Fruit fly (Drosophila melanogaster): ENCODE data around the gene Wdr82.

Gene Wdr82

DNA sequence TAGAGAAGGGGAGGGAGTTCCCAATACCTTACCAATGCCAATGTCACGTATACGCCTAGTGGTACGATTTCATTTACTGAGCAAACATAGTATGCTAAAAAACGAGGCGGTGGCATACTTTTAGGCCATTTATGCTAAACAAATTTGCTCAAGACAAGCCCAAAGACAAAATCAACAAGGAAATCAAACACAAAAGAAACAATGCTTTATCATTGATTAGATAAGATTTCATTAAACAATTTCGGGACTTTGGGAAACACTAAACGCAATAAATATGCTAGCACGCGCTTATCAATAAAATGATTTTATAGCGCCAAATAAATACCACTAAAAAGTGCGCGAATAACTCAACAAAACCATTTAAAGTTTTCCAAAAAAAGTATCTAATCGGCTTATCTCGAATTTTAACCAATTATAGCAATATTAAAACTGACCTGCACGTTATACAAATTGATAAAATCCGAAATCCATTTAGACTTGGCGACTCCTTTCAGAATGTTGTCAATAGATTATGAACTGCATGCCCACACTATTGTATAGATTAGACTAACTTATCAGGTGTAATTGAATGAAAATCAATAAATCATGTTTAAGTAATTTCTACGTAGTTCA is 23.6 kb upstream of the Wdr82 start (continued):
- TF ChIP-seq CG17568 (GFP tag; optimal IDR thresholded peaks at IDR 0.05) (peak; percentile 54), E2f2 (GFP tag; IDR thresholded peaks at IDR 0.05) (no peak; the same call in 1 of the 2 replicates), CG2678 (tag; optimal IDR thresholded peaks at IDR 0.05) (peak; percentile 68), H2.0 (GFP tag; IDR thresholded peaks at IDR 0.05) (0 out of 2 replicates have a peak, but pooled peaks have one; percentile 8), CG4707 (GFP tag; optimal IDR thresholded peaks at IDR 0.05) (peak; percentile 35), CG17385 (GFP tag; optimal IDR thresholded peaks at IDR 0.05) (peak; percentile 55), Sox102F (GFP tag; optimal IDR thresholded peaks at IDR 0.05) (peak; percentile 42), hkb (optimal IDR thresholded peaks at IDR 0.05) (no peak), hkb (GFP tag; IDR thresholded peaks at IDR 0.05) (peak; percentile 72), CG3407 (GFP tag; optimal IDR thresholded peaks at IDR 0.05) (peak; percentile 32), fd102C (GFP tag; optimal IDR thresholded peaks at IDR 0.05) (no peak), sqz (GFP tag; optimal IDR thresholded peaks at IDR 0.05) (no peak), lab (GFP tag; optimal IDR thresholded peaks at IDR 0.05) (peak; percentile 78), wek (GFP tag; optimal IDR thresholded peaks at IDR 0.05) (peak; percentile 52), ftz-f1 (GFP tag; optimal IDR thresholded peaks at IDR 0.05) (peak; percentile 50), luna (GFP tag; optimal IDR thresholded peaks at IDR 0.05) (peak; percentile 35), onecut (GFP tag; IDR thresholded peaks at IDR 0.05) (no peak), CG2129 (GFP tag; IDR thresholded peaks at IDR 0.05; ENCODE audit: partially characterized antibody) (no peak), CG10543 (GFP tag; optimal IDR thresholded peaks at IDR 0.05) (peak; percentile 51), CG12391 (tag; optimal IDR thresholded peaks at IDR 0.05) (peak; percentile 21), grn (GFP tag; optimal IDR thresholded peaks at IDR 0.05) (peak; percentile 74), Trl (optimal IDR thresholded peaks at IDR 0.05) (no peak), Trl (GFP tag; optimal IDR thresholded peaks at IDR 0.05) (peak; percentile 8), Poxn (GFP tag; IDR thresholded peaks at IDR 0.05) (no peak), CG7839 (tag; optimal IDR thresholded peaks at IDR 0.05) (peak; percentile 27)

DNA sequence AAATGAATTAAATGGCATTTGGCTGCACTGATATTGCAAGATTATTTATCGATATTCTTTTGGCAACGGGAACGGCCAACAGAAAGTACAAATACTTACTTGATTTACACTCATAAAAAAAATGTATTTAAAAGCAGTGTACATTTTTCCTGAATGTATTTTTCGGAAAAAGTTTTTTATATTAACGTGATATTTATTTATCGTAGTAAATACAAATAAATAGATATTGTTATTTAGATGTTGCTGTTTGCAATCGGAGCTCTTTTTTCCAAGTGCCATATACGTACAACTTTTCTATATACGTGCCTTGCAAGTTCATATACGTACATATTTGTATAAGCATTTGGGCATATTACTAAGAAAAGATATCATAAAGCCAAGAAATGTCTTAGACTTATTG is 22.9 kb upstream of the Wdr82 start:
- TF ChIP-seq pan (optimal IDR thresholded peaks at IDR 0.05) (no peak), pan (GFP tag; optimal IDR thresholded peaks at IDR 0.05 in 1 of 2, IDR thresholded peaks at IDR 0.05 in 1 of 2) (peak in 1 of 2 experiments; percentile 54), CG15073 (GFP tag; optimal IDR thresholded peaks at IDR 0.05) (no peak), lbe (GFP tag; optimal IDR thresholded peaks at IDR 0.05) (peak; percentile 5), lab (GFP tag; optimal IDR thresholded peaks at IDR 0.05) (peak; percentile 4), pfk (GFP tag; optimal IDR thresholded peaks at IDR 0.05) (no peak), HLH4C (GFP tag; IDR thresholded peaks at IDR 0.05; ENCODE audit: partially characterized antibody) (no peak), Hr51 (GFP tag; optimal IDR thresholded peaks at IDR 0.05) (peak in 1 of 2 experiments; percentile 8), CG33213 (GFP tag; optimal IDR thresholded peaks at IDR 0.05) (no peak), ash1 (GFP tag; optimal IDR thresholded peaks at IDR 0.05) (no peak), CG15479 (GFP tag; optimal IDR thresholded peaks at IDR 0.05) (no peak), vnd (GFP tag; IDR thresholded peaks at IDR 0.05; ENCODE audit: partially characterized antibody) (no peak), gem (tag; optimal IDR thresholded peaks at IDR 0.05) (peak; percentile 14), CG10431 (GFP tag; optimal IDR thresholded peaks at IDR 0.05) (no peak), wek (GFP tag; optimal IDR thresholded peaks at IDR 0.05) (no peak), CG16779 (GFP tag; IDR thresholded peaks at IDR 0.05) (no peak), CG17359 (tag; optimal IDR thresholded peaks at IDR 0.05) (peak; percentile 17), Myb (GFP tag; optimal IDR thresholded peaks at IDR 0.05) (no peak)

All from whole organism, embryonic.